Worm (Caenorhabditis elegans) whole organism, young adult: ENCODE data around the gene eak-7.

ENCODE experiments used
- B0019.2 ChIP-seq: fragments of 200-800 bp; sonication (Bioruptor generic); conservative IDR thresholded peaks from 2 replicates; pipeline ENCODE4 v1.3.6; 2022; ENCODE audit warnings: missing genetic modification reagents, missing genetic modification characterization, missing compliant biosample characterization
- B0261.1 ChIP-seq: sonication (generic microtip); optimal IDR thresholded peaks from 2 replicates; lab custom pipeline; 2016; ENCODE audit warnings: mild to moderate bottlenecking, missing genetic modification characterization, moderate library complexity, missing compliant biosample characterization
- C17E4.6 ChIP-seq: fragments of 200-800 bp; sonication (Bioruptor generic); IDR thresholded peaks from 2 replicates; pipeline ENCODE4 v1.3.6; 2022; ENCODE audit warnings: missing genetic modification reagents, missing genetic modification characterization, missing compliant biosample characterization
- F49E8.2 ChIP-seq: sonication (generic microtip); optimal IDR thresholded peaks from 3 replicates; lab custom pipeline; 2017; ENCODE audit warnings: missing genetic modification characterization, mild to moderate bottlenecking, missing compliant biosample characterization, antibody characterized with exemption, moderate library complexity; ENCODE audit not compliant: insufficient read depth
- F55B11.4 ChIP-seq: sonication (generic microtip); optimal IDR thresholded peaks from 2 replicates; lab custom pipeline; 2016; ENCODE audit warnings: missing compliant biosample characterization, missing genetic modification characterization, borderline replicate concordance; ENCODE audit not compliant: insufficient read depth
- F57C9.4 ChIP-seq: sonication (generic microtip); optimal IDR thresholded peaks from 2 replicates; lab custom pipeline; 2017; ENCODE audit warnings: mild to moderate bottlenecking, missing genetic modification characterization, missing compliant biosample characterization
- K12H6.12 ChIP-seq: fragments of 200-800 bp; sonication (Bioruptor generic); optimal IDR thresholded peaks from 2 replicates; lab custom pipeline; 2018; ENCODE audit warnings: mild to moderate bottlenecking, missing genetic modification characterization, missing compliant biosample characterization
- Y67H2A.10 ChIP-seq: fragments of 200-800 bp; sonication (Bioruptor generic); conservative IDR thresholded peaks from 2 replicates; pipeline ENCODE4 v1.3.6; 2022; ENCODE audit warnings: missing genetic modification reagents, missing genetic modification characterization, missing compliant biosample characterization
- akir-1 ChIP-seq: fragments of 200-800 bp; sonication (Bioruptor generic); optimal IDR thresholded peaks from 2 replicates; lab custom pipeline; 2018; ENCODE audit warnings: mild to moderate bottlenecking, missing genetic modification characterization, moderate library complexity, missing compliant biosample characterization
- ama-1 ChIP-seq, 3 experiments: fragments of 150-350 bp in 1 of 3; sonication (generic microtip) in 2 of 3; optimal IDR thresholded peaks; 2 replicates each; lab custom pipeline; 2014 to 2018; ENCODE audit warnings: missing biosample characterization in 2 of 3, missing genetic modification characterization in 2 of 3, missing genetic modification reagents in 2 of 3
- atf-7 ChIP-seq: sonication (generic microtip); optimal IDR thresholded peaks from 2 replicates; lab custom pipeline; 2017; ENCODE audit warnings: mild to moderate bottlenecking, missing genetic modification characterization, missing compliant biosample characterization
- cebp-1 ChIP-seq, 2 experiments: fragments of 200-800 bp in 1 of 2; sonication (Bioruptor generic) in 1 of 2; sonication (generic microtip) in 1 of 2; IDR thresholded peaks in 1 of 2; optimal IDR thresholded peaks in 1 of 2; 2 replicates each; pipeline versions ENCODE4 v1.3.6 to Lab custom; 2017 to 2022; ENCODE audit warnings: missing compliant biosample characterization in 2 of 2, missing genetic modification characterization in 2 of 2, mild to moderate bottlenecking in 1 of 2, missing genetic modification reagents in 1 of 2, moderate library complexity in 1 of 2
- cebp-2 ChIP-seq: fragments of 200-800 bp; sonication (Bioruptor generic); IDR thresholded peaks from 2 replicates; pipeline ENCODE4 v1.3.6; 2022; ENCODE audit warnings: missing genetic modification characterization, missing compliant biosample characterization
- ceh-100 ChIP-seq: fragments of 200-800 bp; sonication (Bioruptor generic); IDR thresholded peaks from 2 replicates; pipeline ENCODE4 v1.3.6; 2022; ENCODE audit warnings: missing genetic modification reagents, missing genetic modification characterization, missing compliant biosample characterization
- ceh-27 ChIP-seq: fragments of 200-800 bp; sonication (Bioruptor generic); optimal IDR thresholded peaks from 2 replicates; lab custom pipeline; 2018; ENCODE audit warnings: mild to moderate bottlenecking, missing genetic modification characterization, moderate library complexity, missing compliant biosample characterization
- ceh-58 ChIP-seq: fragments of 200-800 bp; sonication (Bioruptor generic); IDR thresholded peaks from 2 replicates; pipeline ENCODE4 v1.3.6; 2022; ENCODE audit warnings: missing genetic modification characterization, missing compliant biosample characterization
- ets-4 ChIP-seq: fragments of 200-800 bp; sonication (Bioruptor generic); optimal IDR thresholded peaks from 2 replicates; lab custom pipeline; 2018; ENCODE audit warnings: mild to moderate bottlenecking, missing genetic modification characterization, missing compliant biosample characterization
- fkh-3 ChIP-seq: sonication (generic microtip); optimal IDR thresholded peaks from 2 replicates; lab custom pipeline; 2016; ENCODE audit warnings: mild to moderate bottlenecking, missing genetic modification characterization, missing compliant biosample characterization
- gei-17 ChIP-seq: fragments of 200-800 bp; sonication (Bioruptor generic); optimal IDR thresholded peaks from 2 replicates; lab custom pipeline; 2018; ENCODE audit warnings: mild to moderate bottlenecking, missing genetic modification characterization, missing compliant biosample characterization
- lsl-1 ChIP-seq: fragments of 200-800 bp; sonication (Bioruptor generic); optimal IDR thresholded peaks from 2 replicates; lab custom pipeline; 2018; ENCODE audit warnings: mild to moderate bottlenecking, missing genetic modification characterization, moderate library complexity, missing compliant biosample characterization
- lsy-27 ChIP-seq: sonication (generic microtip); optimal IDR thresholded peaks from 2 replicates; lab custom pipeline; 2017; ENCODE audit warnings: missing genetic modification characterization, mild to moderate bottlenecking, missing compliant biosample characterization, antibody characterized with exemption, missing genotype, borderline replicate concordance; ENCODE audit not compliant: insufficient read depth
- madf-3 ChIP-seq: fragments of 200-800 bp; sonication (Bioruptor generic); IDR thresholded peaks from 2 replicates; pipeline ENCODE4 v1.3.6; 2022; ENCODE audit warnings: missing genetic modification reagents, missing genetic modification characterization, missing compliant biosample characterization
- mes-4 ChIP-seq: sonication (generic microtip); optimal IDR thresholded peaks from 2 replicates; lab custom pipeline; 2016; ENCODE audit warnings: missing genotype, missing genetic modification characterization, missing compliant biosample characterization
- nfya-1 ChIP-seq: sonication (generic microtip); optimal IDR thresholded peaks from 2 replicates; lab custom pipeline; 2017; ENCODE audit warnings: antibody characterized with exemption, missing compliant biosample characterization, missing genetic modification characterization, borderline replicate concordance; ENCODE audit not compliant: insufficient read depth
- nhr-27 ChIP-seq: fragments of 200-800 bp; sonication (Bioruptor generic); optimal IDR thresholded peaks from 2 replicates; lab custom pipeline; 2018; ENCODE audit warnings: mild to moderate bottlenecking, missing genetic modification characterization, moderate library complexity, missing compliant biosample characterization
- nhr-90 ChIP-seq: sonication (generic microtip); optimal IDR thresholded peaks from 2 replicates; lab custom pipeline; 2016; ENCODE audit warnings: missing genotype, mild to moderate bottlenecking, missing genetic modification characterization, missing compliant biosample characterization
- snpc-1.1 ChIP-seq: sonication (generic microtip); optimal IDR thresholded peaks from 2 replicates; lab custom pipeline; 2017; ENCODE audit warnings: missing genetic modification characterization, mild to moderate bottlenecking, missing compliant biosample characterization, antibody characterized with exemption, moderate library complexity, missing genotype, missing genetic modification reagents; ENCODE audit not compliant: insufficient read depth
- snpc-1.3 ChIP-seq: sonication (generic microtip); optimal IDR thresholded peaks from 2 replicates; lab custom pipeline; 2017; ENCODE audit warnings: missing genetic modification characterization, mild to moderate bottlenecking, missing compliant biosample characterization, antibody characterized with exemption, moderate library complexity, missing genotype, missing genetic modification reagents; ENCODE audit not compliant: insufficient read depth
- snpc-4 ChIP-seq, 5 experiments: fragments of 150-350 bp in 1 of 5; sonication (generic microtip) in 4 of 5; optimal IDR thresholded peaks; 2 replicates each; lab custom pipeline; 2014 to 2018; ENCODE audit warnings: missing genetic modification characterization in 5 of 5, missing biosample characterization in 3 of 5, antibody characterized with exemption in 2 of 5, mild to moderate bottlenecking in 2 of 5, missing compliant biosample characterization in 2 of 5, missing genotype in 2 of 5, moderate library complexity in 2 of 5, missing genetic modification reagents in 1 of 5
- tbx-9 ChIP-seq: sonication (generic microtip); optimal IDR thresholded peaks from 2 replicates; lab custom pipeline; 2016; ENCODE audit warnings: borderline replicate concordance, missing genetic modification characterization, inconsistent platforms, missing compliant biosample characterization
- xnd-1 ChIP-seq: sonication (generic microtip); optimal IDR thresholded peaks from 2 replicates; lab custom pipeline; 2016; ENCODE audit warnings: missing genotype, missing genetic modification reagents, missing genetic modification characterization, missing compliant biosample characterization
- ztf-26 ChIP-seq: sonication (generic microtip); optimal IDR thresholded peaks from 2 replicates; lab custom pipeline; 2017; ENCODE audit warnings: missing genetic modification characterization, missing compliant biosample characterization

Gene eak-7

ce11 chrIV:12594574-12594973 is 28.8 kb upstream of the eak-7 start (continued):
- TF ChIP-seq gei-17 (GFP tag; lab: Kevin White, UChicago), result peak; percentile 4
- TF ChIP-seq ceh-27 (GFP tag; lab: Kevin White, UChicago), result peak; percentile 47
- TF ChIP-seq B0261.1 (tag; lab: Kevin White, UChicago), result peak; percentile 86
- no peak for TF ChIP-seq snpc-1.3
- peak; percentile 28 for TF ChIP-seq lsl-1 (GFP tag; lab: Kevin White, UChicago)
- peak; percentile 78 for TF ChIP-seq snpc-4 (GFP tag; optimal IDR thresholded peaks at IDR 0.05; lab: Kevin White, UChicago)
- TF ChIP-seq snpc-4 (tag; optimal IDR thresholded peaks at IDR 0.05; lab: Kevin White, UChicago), result peak in 3 of 4 experiments; percentile 53 to 84 (median 84)
- peak; percentile 60 for TF ChIP-seq ceh-100 (GFP tag; lab: Robert Waterston, UW)
- TF ChIP-seq lsy-27 (tag; lab: Kevin White, UChicago), result no peak
- TF ChIP-seq nhr-90 (tag; lab: Kevin White, UChicago), result peak; percentile 78
- TF ChIP-seq xnd-1 (tag; lab: Kevin White, UChicago), result no peak
- peak; percentile 59 for TF ChIP-seq ztf-26 (tag; lab: Kevin White, UChicago)
- no peak for TF ChIP-seq nfya-1 (tag; lab: Kevin White, UChicago)
- no peak for TF ChIP-seq ets-4 (GFP tag; lab: Kevin White, UChicago)
- peak; percentile 57; the same call in 1 of the 2 replicates for TF ChIP-seq madf-3 (GFP tag; lab: Robert Waterston, UW)
- TF ChIP-seq F57C9.4 (tag; lab: Kevin White, UChicago), result no peak
- TF ChIP-seq nhr-27 (tag; lab: Kevin White, UChicago), result peak; percentile 17
- TF ChIP-seq fkh-3, result no peak
- peak; percentile 45; the same call in 1 of the 2 replicates for TF ChIP-seq cebp-2 (GFP tag; lab: Robert Waterston, UW)
- TF ChIP-seq atf-7 (tag; lab: Kevin White, UChicago), result peak; percentile 52
- TF ChIP-seq snpc-1.1 (tag; lab: Kevin White, UChicago), result no peak
- TF ChIP-seq F49E8.2 (tag; lab: Kevin White, UChicago), result peak; percentile 2
- no peak for TF ChIP-seq C17E4.6 (GFP tag; lab: Robert Waterston, UW)
- TF ChIP-seq ama-1 (optimal IDR thresholded peaks at IDR 0.05; lab: Kevin White, UChicago), result no peak
- TF ChIP-seq ama-1 (GFP tag; optimal IDR thresholded peaks at IDR 0.05; lab: Kevin White, UChicago), result peak; percentile 68 to 88
- TF ChIP-seq akir-1, result peak; percentile 19
- no peak for TF ChIP-seq ceh-58 (GFP tag; lab: Robert Waterston, UW)
- no peak for TF ChIP-seq Y67H2A.10

DNA sequence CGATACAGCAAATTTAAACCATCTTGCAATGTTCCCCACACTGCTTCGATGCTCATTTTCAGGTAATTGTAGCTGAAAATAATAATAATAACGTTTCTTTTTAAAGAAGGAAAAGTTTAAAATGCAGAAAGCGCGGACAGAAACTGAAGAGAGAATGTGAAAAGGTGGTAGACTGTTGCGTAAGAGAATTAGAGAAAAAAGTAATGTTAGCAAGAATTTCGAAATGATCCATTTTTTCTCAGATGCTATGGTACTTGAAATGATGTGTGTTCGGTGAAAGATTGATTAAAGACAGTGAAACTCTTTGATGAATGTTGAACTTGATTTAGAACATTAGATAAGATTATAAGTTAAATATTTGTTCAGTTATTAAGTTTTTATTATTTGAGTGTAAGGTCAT is 24.6 kb upstream of the eak-7 start, which contains the start of gene cul-6:
Gene cul-6 (minus strand): TSS at position 79 of the 400 bp plus-strand sequence.
- TF ChIP-seq tbx-9 (tag; lab: Kevin White, UChicago) (no peak), cebp-1 (GFP tag; IDR thresholded peaks at IDR 0.05; lab: Robert Waterston, UW) (no peak), cebp-1 (tag; optimal IDR thresholded peaks at IDR 0.05; lab: Kevin White, UChicago) (peak; percentile 55), F55B11.4 (tag; lab: Kevin White, UChicago) (no peak)
- TF ChIP-seq, all 124 proteins: peak for 1

DNA sequence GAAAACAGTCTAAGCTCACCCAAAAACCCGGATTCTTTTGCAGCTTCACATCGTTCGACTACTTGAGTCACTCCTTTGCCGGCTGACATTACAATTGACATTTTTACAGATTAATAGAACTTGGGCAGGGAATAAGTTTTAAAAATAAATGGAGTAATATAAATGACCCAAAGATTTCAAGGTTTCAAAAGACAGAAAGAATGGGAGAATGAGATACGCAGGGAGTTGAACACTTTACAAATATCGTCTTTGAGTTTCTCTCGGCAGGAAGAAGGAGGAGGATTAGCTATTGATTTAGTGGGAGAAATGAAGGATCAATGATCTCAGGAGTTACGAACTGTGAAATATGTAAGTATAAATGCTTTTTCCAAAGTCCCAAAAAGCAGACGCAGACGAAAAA is 20.2 kb upstream of the eak-7 start, which contains the start of gene K08E7.8:
Gene K08E7.8 (minus strand): TSS at position 101 of the 400 bp plus-strand sequence.
- TF ChIP-seq mes-4 (tag; lab: Kevin White, UChicago) (no peak), K12H6.12 (no peak), F49E8.2 (tag; lab: Kevin White, UChicago) (no peak), B0019.2 (GFP tag; lab: Robert Waterston, UW) (no peak)
